Worm (Caenorhabditis elegans) whole organism, L1 larva: ENCODE measurements around the gene prdx-6.

Source experiments
- ceh-8 ChIP-seq: fragments of 200-800 bp; sonication (Bioruptor generic); optimal IDR thresholded peaks from 2 replicates; lab custom pipeline; 2018; ENCODE audit warnings: mild to moderate bottlenecking, missing genetic modification characterization, moderate library complexity, missing compliant biosample characterization
- nhr-28 ChIP-seq: fragments of 150-350 bp; optimal IDR thresholded peaks from 2 replicates; lab custom pipeline; 2014; ENCODE audit warnings: missing biosample characterization, missing genetic modification characterization
- snpc-4 ChIP-seq: fragments of 150-350 bp; optimal IDR thresholded peaks from 2 replicates; lab custom pipeline; 2014; ENCODE audit warnings: missing biosample characterization, missing genetic modification characterization
- unc-62 ChIP-seq: fragments of 150-350 bp; optimal IDR thresholded peaks from 2 replicates; lab custom pipeline; 2014; ENCODE audit warnings: missing biosample characterization, missing genetic modification reagents, missing genetic modification characterization

DNA sequence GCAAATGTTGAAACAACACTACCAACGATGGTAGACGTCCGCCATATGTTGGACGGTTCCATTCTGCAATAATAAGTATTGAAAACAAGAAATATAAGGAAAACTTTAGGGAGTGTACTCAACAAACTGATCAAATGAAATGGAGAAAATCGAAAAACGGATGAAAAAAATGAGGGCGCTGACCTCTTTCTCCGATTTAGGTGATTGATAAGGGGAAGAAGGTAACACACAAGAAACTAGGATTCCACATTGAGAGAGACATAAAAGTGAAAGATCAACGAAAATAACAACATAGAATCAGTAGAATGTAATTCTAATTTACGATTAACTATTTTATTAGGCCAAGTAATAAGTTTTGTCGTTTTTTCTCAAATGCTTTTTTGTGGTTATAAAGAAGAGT lies 40.8 kb downstream of the prdx-6 start, which contains the start of gene dpy-9:
- TF ChIP-seq snpc-4 (tag; lab: Kevin White, UChicago) (no peak), nhr-28 (no peak), unc-62 (GFP tag; lab: Kevin White, UChicago) (no peak), ceh-8 (GFP tag; lab: Kevin White, UChicago) (no peak)
